Worm (Caenorhabditis elegans) whole organism, late embryonic: Measurements from ENCODE around the gene nuo-4.

ENCODE experiments used
- C38D4.7 ChIP-seq: fragments of 200-800 bp; sonication (Bioruptor generic); optimal IDR thresholded peaks from 2 replicates; lab custom pipeline; 2018; ENCODE audit warnings: mild to moderate bottlenecking, missing genetic modification characterization, moderate library complexity, missing compliant biosample characterization
- F13H6.1 ChIP-seq: sonication (generic microtip); optimal IDR thresholded peaks from 2 replicates; lab custom pipeline; 2016; ENCODE audit warnings: missing genetic modification characterization, missing compliant biosample characterization
- K09A11.1 ChIP-seq: sonication (generic microtip); optimal IDR thresholded peaks from 2 replicates; lab custom pipeline; 2017; ENCODE audit warnings: antibody characterized with exemption, mild to moderate bottlenecking, missing genetic modification characterization, missing compliant biosample characterization; ENCODE audit not compliant: insufficient read depth
- Y22D7AL.16 ChIP-seq: sonication (generic microtip); optimal IDR thresholded peaks from 2 replicates; lab custom pipeline; 2016; ENCODE audit warnings: missing genetic modification characterization, missing compliant biosample characterization
- ceh-14 ChIP-seq: sonication (generic microtip); optimal IDR thresholded peaks from 2 replicates; lab custom pipeline; 2016; ENCODE audit warnings: missing genotype, missing genetic modification characterization, missing compliant biosample characterization
- ceh-24 ChIP-seq: sonication (generic microtip); optimal IDR thresholded peaks from 2 replicates; lab custom pipeline; 2016; ENCODE audit warnings: mild to moderate bottlenecking, missing genetic modification characterization, missing compliant biosample characterization
- ceh-31 ChIP-seq: sonication (generic microtip); optimal IDR thresholded peaks from 2 replicates; lab custom pipeline; 2016; ENCODE audit warnings: missing genetic modification characterization, missing compliant biosample characterization
- ceh-34 ChIP-seq: sonication (generic microtip); optimal IDR thresholded peaks from 2 replicates; lab custom pipeline; 2016; ENCODE audit warnings: mild to moderate bottlenecking, missing genetic modification characterization, missing compliant biosample characterization
- ceh-45 ChIP-seq: fragments of 200-800 bp; sonication (Bioruptor generic); IDR thresholded peaks from 2 replicates; pipeline ENCODE4 v1.3.6; 2022; ENCODE audit warnings: missing genetic modification reagents, missing genetic modification characterization, missing compliant biosample characterization
- ceh-6 ChIP-seq: fragments of 200-800 bp; sonication (Bioruptor generic); optimal IDR thresholded peaks from 2 replicates; lab custom pipeline; 2018; ENCODE audit warnings: mild to moderate bottlenecking, missing genetic modification characterization, missing compliant biosample characterization
- che-1 ChIP-seq: sonication (generic microtip); optimal IDR thresholded peaks from 2 replicates; lab custom pipeline; 2016; ENCODE audit warnings: mild to moderate bottlenecking, missing genetic modification characterization, missing compliant biosample characterization
- dve-1 ChIP-seq: sonication (generic microtip); optimal IDR thresholded peaks from 2 replicates; lab custom pipeline; 2017; ENCODE audit warnings: antibody characterized with exemption, mild to moderate bottlenecking, missing genetic modification characterization, missing compliant biosample characterization
- elt-2 ChIP-seq: sonication (generic microtip); optimal IDR thresholded peaks from 2 replicates; lab custom pipeline; 2016; ENCODE audit warnings: missing genetic modification reagents, missing genetic modification characterization, missing compliant biosample characterization
- elt-4 ChIP-seq: sonication (generic microtip); optimal IDR thresholded peaks from 2 replicates; lab custom pipeline; 2016; ENCODE audit warnings: missing genetic modification characterization, missing compliant biosample characterization
- eyg-1 ChIP-seq: sonication (generic microtip); optimal IDR thresholded peaks from 2 replicates; lab custom pipeline; 2016; ENCODE audit warnings: missing genotype, missing genetic modification characterization, missing compliant biosample characterization
- fax-1 ChIP-seq: sonication (generic microtip); optimal IDR thresholded peaks from 2 replicates; lab custom pipeline; 2016; ENCODE audit warnings: missing genotype, missing genetic modification characterization, missing compliant biosample characterization
- fkh-10 ChIP-seq: fragments of 150-350 bp; optimal IDR thresholded peaks from 2 replicates; lab custom pipeline; 2014; ENCODE audit warnings: missing biosample characterization, missing genetic modification reagents, missing genetic modification characterization
- fkh-6 ChIP-seq: sonication (generic microtip); optimal IDR thresholded peaks from 2 replicates; lab custom pipeline; 2016; ENCODE audit warnings: missing genetic modification characterization, missing compliant biosample characterization
- lim-6 ChIP-seq: sonication (generic microtip); optimal IDR thresholded peaks from 2 replicates; lab custom pipeline; 2016; ENCODE audit warnings: missing genetic modification characterization, missing compliant biosample characterization
- lin-11 ChIP-seq: fragments of 200-800 bp; sonication (Bioruptor generic); optimal IDR thresholded peaks from 2 replicates; lab custom pipeline; 2018; ENCODE audit warnings: mild to moderate bottlenecking, missing genetic modification characterization, missing compliant biosample characterization
- nfya-1 ChIP-seq: sonication (generic microtip); optimal IDR thresholded peaks from 2 replicates; lab custom pipeline; 2017; ENCODE audit warnings: missing genetic modification characterization, mild to moderate bottlenecking, missing compliant biosample characterization, antibody characterized with exemption, moderate library complexity
- nhr-11 ChIP-seq: fragments of 150-350 bp; optimal IDR thresholded peaks from 2 replicates; lab custom pipeline; 2014; ENCODE audit warnings: missing biosample characterization, missing genetic modification characterization
- odd-2 ChIP-seq: sonication (generic microtip); optimal IDR thresholded peaks from 2 replicates; lab custom pipeline; 2017; ENCODE audit warnings: antibody characterized with exemption, mild to moderate bottlenecking, missing genetic modification characterization, missing compliant biosample characterization
- pax-1 ChIP-seq: fragments of 150-350 bp; optimal IDR thresholded peaks from 2 replicates; lab custom pipeline; 2014; ENCODE audit warnings: missing biosample characterization, missing genetic modification characterization
- pha-2 ChIP-seq: sonication (generic microtip); optimal IDR thresholded peaks from 2 replicates; lab custom pipeline; 2017; ENCODE audit warnings: mild to moderate bottlenecking, missing genetic modification characterization, missing compliant biosample characterization
- pha-4 ChIP-seq: fragments of 150-350 bp; optimal IDR thresholded peaks from 2 replicates; lab custom pipeline; 2018; ENCODE audit warnings: missing biosample characterization, missing genetic modification reagents, missing genetic modification characterization
- pqm-1 ChIP-seq: sonication (generic microtip); optimal IDR thresholded peaks from 2 replicates; lab custom pipeline; 2016; ENCODE audit warnings: missing genetic modification characterization, missing compliant biosample characterization
- rnt-1 ChIP-seq: sonication (generic microtip); optimal IDR thresholded peaks from 2 replicates; lab custom pipeline; 2016; ENCODE audit warnings: missing genetic modification characterization, missing compliant biosample characterization
- sox-4 ChIP-seq: sonication (generic microtip); optimal IDR thresholded peaks from 2 replicates; lab custom pipeline; 2017; ENCODE audit warnings: mild to moderate bottlenecking, missing genetic modification characterization, inconsistent platforms, missing compliant biosample characterization
- tbx-2 ChIP-seq: sonication (generic microtip); optimal IDR thresholded peaks from 2 replicates; lab custom pipeline; 2016; ENCODE audit warnings: missing genetic modification characterization, missing compliant biosample characterization
- ttx-3 ChIP-seq: sonication (generic microtip); optimal IDR thresholded peaks from 2 replicates; lab custom pipeline; 2016; ENCODE audit warnings: missing genetic modification reagents, missing genetic modification characterization, missing compliant biosample characterization
- unc-3 ChIP-seq, 2 experiments: fragments of 200-800 bp in 1 of 2; sonication (Bioruptor generic) in 1 of 2; sonication (generic microtip) in 1 of 2; conservative IDR thresholded peaks in 1 of 2; optimal IDR thresholded peaks in 1 of 2; 2 replicates each; pipeline versions ENCODE4 v1.3.6 to Lab custom; 2016 to 2022; ENCODE audit warnings: missing compliant biosample characterization in 2 of 2, missing genetic modification characterization in 2 of 2, missing genetic modification reagents in 1 of 2
- unc-42 ChIP-seq: sonication (generic microtip); optimal IDR thresholded peaks from 2 replicates; lab custom pipeline; 2016; ENCODE audit warnings: missing genotype, missing genetic modification characterization, missing compliant biosample characterization
- unc-55 ChIP-seq: sonication (generic microtip); optimal IDR thresholded peaks from 2 replicates; lab custom pipeline; 2017; ENCODE audit warnings: missing biosample characterization, missing genetic modification reagents, missing genetic modification characterization
- unc-86 ChIP-seq: sonication (generic microtip); optimal IDR thresholded peaks from 2 replicates; lab custom pipeline; 2016; ENCODE audit warnings: missing genetic modification characterization, missing compliant biosample characterization
- zip-5 ChIP-seq: sonication (generic microtip); optimal IDR thresholded peaks from 2 replicates; lab custom pipeline; 2016; ENCODE audit warnings: missing genetic modification characterization, missing compliant biosample characterization
- ztf-16 ChIP-seq: sonication (generic microtip); optimal IDR thresholded peaks from 2 replicates; lab custom pipeline; 2017; ENCODE audit warnings: missing genetic modification characterization, missing compliant biosample characterization

nuo-4 gene

DNA sequence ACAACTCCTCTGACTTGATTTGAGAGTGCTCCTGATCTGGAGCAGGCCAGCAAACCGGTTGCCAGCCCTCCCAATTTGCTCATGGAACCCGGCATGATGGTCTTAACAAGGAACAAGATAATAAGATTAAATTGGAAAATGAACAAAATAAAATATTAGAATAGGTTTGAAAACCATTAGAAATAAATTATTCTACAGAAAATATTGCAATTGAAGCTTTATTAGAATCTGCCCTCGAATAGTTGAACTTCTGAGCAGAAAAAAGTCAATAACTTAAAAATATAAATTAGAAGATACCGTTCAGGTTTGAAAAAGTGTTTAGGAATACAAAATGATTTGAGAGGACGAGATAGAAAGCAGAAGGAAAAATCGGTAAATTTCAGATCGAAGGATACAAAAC is at the start of gene nuo-4:
Gene nuo-4 (minus strand): TSS at position 101 of the 400 bp plus-strand sequence.
- no peak for TF ChIP-seq lim-6
- no peak for TF ChIP-seq zip-5
- no peak for TF ChIP-seq unc-3 (GFP tag; conservative IDR thresholded peaks at IDR 0.05; lab: Robert Waterston, UW)
- TF ChIP-seq unc-3 (tag; optimal IDR thresholded peaks at IDR 0.05; lab: Kevin White, UChicago) = no peak
- TF ChIP-seq ceh-31 = no peak
- TF ChIP-seq unc-55 (GFP tag; lab: Kevin White, UChicago) = no peak
- no peak for TF ChIP-seq ztf-16 (tag; lab: Kevin White, UChicago)
- TF ChIP-seq pqm-1 (tag; lab: Kevin White, UChicago) = no peak
- TF ChIP-seq Y22D7AL.16 (tag; lab: Kevin White, UChicago) = no peak
- no peak for TF ChIP-seq C38D4.7
- TF ChIP-seq ceh-45 (GFP tag; lab: Robert Waterston, UW) = no peak
- no peak for TF ChIP-seq pha-4
- TF ChIP-seq K09A11.1 (tag; lab: Kevin White, UChicago) = no peak
- TF ChIP-seq fkh-10 (GFP tag; lab: Kevin White, UChicago) = no peak
- no peak for TF ChIP-seq sox-4 (tag; lab: Kevin White, UChicago)
- no peak for TF ChIP-seq ttx-3 (tag; lab: Kevin White, UChicago)
- TF ChIP-seq lin-11 (tag; lab: Kevin White, UChicago) = no peak
- TF ChIP-seq che-1 (tag; lab: Kevin White, UChicago) = no peak
- TF ChIP-seq eyg-1 = no peak
- no peak for TF ChIP-seq F13H6.1 (tag; lab: Kevin White, UChicago)

DNA sequence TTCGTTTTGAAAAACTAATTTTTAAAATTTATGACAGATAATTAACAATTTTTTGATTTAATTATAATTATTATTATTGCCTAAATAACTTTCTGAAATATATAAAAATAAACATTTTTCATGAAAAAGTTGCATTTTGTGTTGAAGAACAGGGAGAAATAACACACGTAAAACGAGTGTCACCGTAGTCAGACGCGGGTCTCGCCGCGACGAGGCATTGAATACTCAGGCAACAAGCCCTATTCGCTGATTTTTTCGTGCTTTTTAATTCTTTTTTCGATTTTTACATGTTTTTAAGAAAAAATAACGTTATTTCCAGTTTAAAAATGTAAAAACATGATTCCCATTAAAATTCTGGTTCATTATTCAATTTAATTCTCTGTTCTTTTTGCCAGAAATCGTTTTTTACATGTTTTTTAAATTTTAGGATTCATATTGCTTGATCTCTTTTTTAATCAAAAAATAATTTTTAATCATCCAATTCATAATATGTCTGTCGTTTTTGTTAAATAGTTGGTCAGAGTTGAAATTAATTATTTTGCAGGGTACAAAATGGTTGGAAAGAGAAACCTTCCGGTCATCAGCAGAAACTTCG is 49.4 kb upstream of the nuo-4 start, which contains the start of gene rpl-6:
Gene rpl-6 (plus strand): TSS at position 545 of the 595 bp plus-strand sequence.
- peak; percentile 42 for TF ChIP-seq elt-2
- peak; percentile 23 for TF ChIP-seq tbx-2
- peak; percentile 1 for TF ChIP-seq ceh-34 (tag; lab: Kevin White, UChicago)
- no peak for TF ChIP-seq rnt-1
- TF ChIP-seq pax-1 (tag; lab: Kevin White, UChicago) = peak; percentile 57
- peak; percentile 4 for TF ChIP-seq pha-2 (tag; lab: Kevin White, UChicago)
- TF ChIP-seq nfya-1 (tag; lab: Kevin White, UChicago) = peak; percentile 93
- no peak for TF ChIP-seq fax-1 (tag; lab: Kevin White, UChicago)
- TF ChIP-seq ceh-14 (tag; lab: Kevin White, UChicago) = no peak
- TF ChIP-seq ceh-31 = peak; percentile 34
- peak; percentile 12 for TF ChIP-seq unc-42 (tag; lab: Kevin White, UChicago)
- TF ChIP-seq, all 69 proteins: peak for 8

DNA sequence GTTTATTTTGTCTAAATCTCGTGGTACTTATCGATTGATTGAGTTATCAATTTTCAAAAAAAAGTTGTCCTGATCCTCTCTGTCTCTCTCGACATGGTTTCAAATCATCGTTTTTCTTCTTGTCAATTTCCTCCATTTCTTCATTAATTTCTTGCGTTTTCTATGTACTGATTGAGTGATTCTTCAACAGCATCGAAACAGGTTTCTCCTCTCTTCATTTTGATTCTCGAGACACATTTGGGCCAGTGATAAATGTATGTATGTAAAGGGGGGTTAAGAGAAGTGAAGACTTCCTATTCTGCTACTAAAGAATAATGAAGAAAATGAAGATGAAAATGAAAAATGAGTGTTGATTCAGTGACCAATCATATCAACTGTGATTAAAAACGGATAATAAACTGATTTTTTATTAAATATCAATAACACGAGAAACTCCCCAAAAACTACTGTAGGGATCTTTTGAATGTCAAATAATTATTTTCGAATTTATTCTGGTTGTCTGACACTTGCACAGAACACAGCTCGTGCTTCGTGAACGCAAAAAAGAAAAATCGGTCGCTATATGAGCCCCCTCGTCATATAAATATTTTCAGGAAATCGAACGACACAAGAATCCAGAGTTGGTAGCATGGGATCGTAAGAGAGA is 44.6 kb upstream of the nuo-4 start:
- TF ChIP-seq ceh-24 (tag; lab: Kevin White, UChicago) (no peak), tbx-2 (no peak), lin-11 (tag; lab: Kevin White, UChicago) (no peak), ceh-6 (GFP tag; lab: Kevin White, UChicago) (no peak)

DNA sequence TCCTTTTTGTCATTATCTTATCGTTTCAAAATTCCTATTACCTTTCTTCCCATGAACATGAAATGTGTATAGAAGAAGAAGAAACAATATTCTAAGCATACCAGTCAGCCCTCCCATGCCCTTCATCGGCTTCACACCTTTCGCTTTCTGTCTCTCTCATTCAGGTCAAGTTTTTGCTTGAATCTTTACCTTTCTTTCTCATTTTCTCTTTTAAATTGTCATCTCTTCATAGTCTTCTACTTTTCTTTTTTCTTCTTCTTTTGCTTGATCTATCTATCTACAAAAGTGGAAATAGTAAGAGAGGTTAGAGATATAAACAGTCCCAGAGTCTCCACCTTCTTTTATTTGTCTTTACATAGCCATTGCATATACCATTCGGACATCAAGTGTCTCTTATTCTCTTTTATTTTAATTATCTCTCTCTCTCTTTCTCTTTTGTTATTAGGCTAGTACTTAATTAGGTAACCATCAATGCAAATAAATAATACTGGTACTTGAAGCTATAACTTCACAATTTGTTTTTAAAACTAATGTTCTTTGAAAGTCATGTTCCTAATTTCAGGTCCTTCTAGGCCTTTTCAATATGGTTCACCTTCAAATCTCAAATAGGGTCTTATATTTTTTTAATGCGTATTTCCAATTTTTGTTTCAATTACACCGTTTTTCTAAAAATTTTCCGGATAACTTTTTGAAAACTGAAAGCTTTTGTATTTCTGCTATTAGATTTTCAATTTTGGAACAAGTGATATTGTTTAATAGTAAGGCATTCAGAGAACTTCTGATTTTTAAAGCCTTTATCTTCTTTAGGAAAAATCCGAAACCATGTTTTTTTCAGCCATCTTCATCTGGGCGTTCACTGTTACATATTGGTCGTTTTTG is 43.0 kb upstream of the nuo-4 start, which contains the start of gene dpy-31:
Gene dpy-31 (plus strand): TSS at position 829 of the 879 bp plus-strand sequence.
- TF ChIP-seq pax-1 (tag; lab: Kevin White, UChicago) (no peak), Y22D7AL.16 (tag; lab: Kevin White, UChicago) (no peak), fkh-6 (tag; lab: Kevin White, UChicago) (no peak), nhr-11 (tag; lab: Kevin White, UChicago) (no peak), unc-42 (tag; lab: Kevin White, UChicago) (no peak), ceh-14 (tag; lab: Kevin White, UChicago) (no peak), odd-2 (tag; lab: Kevin White, UChicago) (no peak), elt-4 (tag; lab: Kevin White, UChicago) (no peak), nfya-1 (tag; lab: Kevin White, UChicago) (no peak), unc-86 (tag; lab: Kevin White, UChicago) (no peak), dve-1 (tag; lab: Kevin White, UChicago) (no peak)
